Worm (Caenorhabditis elegans) whole organism, L3 larva: Measurements from ENCODE around the gene Y39A1A.16.
A peak's percentile ranks its signal among the peaks of the same experiment; 100 is the strongest.

Experiments used
- R02D3.7 ChIP-seq: fragments of 150-350 bp; optimal IDR thresholded peaks from 2 replicates; lab custom pipeline; 2014; ENCODE audit warnings: missing biosample characterization, missing genetic modification characterization
- ZK546.5 ChIP-seq: sonication (generic microtip); optimal IDR thresholded peaks from 2 replicates; lab custom pipeline; 2017; ENCODE audit warnings: missing biosample characterization, missing genetic modification characterization
- aly-2 ChIP-seq: fragments of 150-350 bp; optimal IDR thresholded peaks from 2 replicates; lab custom pipeline; 2014; ENCODE audit warnings: missing biosample characterization, missing genetic modification characterization
- ama-1 ChIP-seq: fragments of 150-350 bp; optimal IDR thresholded peaks from 2 replicates; lab custom pipeline; 2018
- ceh-16 ChIP-seq: sonication (generic microtip); optimal IDR thresholded peaks from 2 replicates; lab custom pipeline; 2017; ENCODE audit warnings: missing biosample characterization, missing genetic modification characterization
- ceh-28 ChIP-seq: fragments of 150-350 bp; optimal IDR thresholded peaks from 2 replicates; lab custom pipeline; 2014; ENCODE audit warnings: missing biosample characterization, missing genetic modification reagents, missing genetic modification characterization
- ceh-82 ChIP-seq: fragments of 150-350 bp; optimal IDR thresholded peaks from 2 replicates; lab custom pipeline; 2014; ENCODE audit warnings: missing biosample characterization, missing genetic modification characterization
- ceh-9 ChIP-seq: sonication (generic microtip); optimal IDR thresholded peaks from 2 replicates; lab custom pipeline; 2018; ENCODE audit warnings: missing biosample characterization, missing genetic modification characterization
- daf-12 ChIP-seq: fragments of 150-350 bp; optimal IDR thresholded peaks from 2 replicates; lab custom pipeline; 2014; ENCODE audit warnings: missing biosample characterization, missing genetic modification reagents, missing genetic modification characterization
- egl-27 ChIP-seq: sonication (generic microtip); optimal IDR thresholded peaks from 4 replicates; lab custom pipeline; 2017; ENCODE audit warnings: missing biosample characterization, missing genetic modification reagents, missing genetic modification characterization
- elt-1 ChIP-seq: fragments of 150-350 bp; optimal IDR thresholded peaks from 2 replicates; lab custom pipeline; 2014; ENCODE audit warnings: missing biosample characterization, missing genetic modification characterization
- elt-2 ChIP-seq: sonication (generic microtip); optimal IDR thresholded peaks from 2 replicates; lab custom pipeline; 2016; ENCODE audit warnings: missing genetic modification reagents, mild to moderate bottlenecking, missing genetic modification characterization, missing compliant biosample characterization
- elt-3 ChIP-seq, 3 experiments: fragments of 150-350 bp in 1 of 3; sonication (generic microtip) in 2 of 3; optimal IDR thresholded peaks; 2 replicates in 2 of 3; 4 replicates in 1 of 3; lab custom pipeline; 2014 to 2017; ENCODE audit warnings: missing biosample characterization in 3 of 3, missing genetic modification characterization in 3 of 3
- fkh-10 ChIP-seq: sonication (generic microtip); optimal IDR thresholded peaks from 2 replicates; lab custom pipeline; 2017; ENCODE audit warnings: missing biosample characterization, missing genetic modification reagents, missing genetic modification characterization
- fkh-2 ChIP-seq: fragments of 150-350 bp; optimal IDR thresholded peaks from 2 replicates; lab custom pipeline; 2014; ENCODE audit warnings: missing biosample characterization, missing genetic modification reagents, missing genetic modification characterization
- fos-1 ChIP-seq: fragments of 150-350 bp; optimal IDR thresholded peaks from 2 replicates; lab custom pipeline; 2014; ENCODE audit warnings: missing biosample characterization, missing genetic modification characterization
- hmg-11 ChIP-seq: sonication (generic microtip); optimal IDR thresholded peaks from 2 replicates; lab custom pipeline; 2016; ENCODE audit warnings: missing genetic modification characterization, missing compliant biosample characterization
- jun-1 ChIP-seq: fragments of 150-350 bp; optimal IDR thresholded peaks from 2 replicates; lab custom pipeline; 2014; ENCODE audit warnings: missing biosample characterization, missing genetic modification reagents, missing genetic modification characterization
- lin-15B ChIP-seq: fragments of 150-350 bp; optimal IDR thresholded peaks from 2 replicates; lab custom pipeline; 2014; ENCODE audit warnings: missing biosample characterization, missing genetic modification characterization
- lin-39 ChIP-seq: fragments of 150-350 bp; optimal IDR thresholded peaks from 2 replicates; lab custom pipeline; 2018; ENCODE audit warnings: missing biosample characterization, missing genetic modification reagents, missing genetic modification characterization
- lsy-12 ChIP-seq: sonication (generic microtip); optimal IDR thresholded peaks from 2 replicates; lab custom pipeline; 2016; ENCODE audit warnings: mild to moderate bottlenecking, missing genetic modification characterization, missing compliant biosample characterization
- mdl-1 ChIP-seq: fragments of 150-350 bp; optimal IDR thresholded peaks from 2 replicates; lab custom pipeline; 2014; ENCODE audit warnings: missing biosample characterization, missing genetic modification characterization
- mml-1 ChIP-seq: fragments of 150-350 bp; sonication (generic microtip); optimal IDR thresholded peaks from 3 replicates; lab custom pipeline; 2014; ENCODE audit warnings: missing biosample characterization, missing genetic modification characterization
- nfya-1 ChIP-seq: sonication (generic microtip); optimal IDR thresholded peaks from 2 replicates; lab custom pipeline; 2017; ENCODE audit warnings: missing genetic modification characterization, mild to moderate bottlenecking, missing compliant biosample characterization, antibody characterized with exemption, moderate library complexity; ENCODE audit not compliant: insufficient read depth
- nhr-11 ChIP-seq: fragments of 150-350 bp; optimal IDR thresholded peaks from 2 replicates; lab custom pipeline; 2014; ENCODE audit warnings: missing biosample characterization, missing genetic modification characterization
- nhr-12 ChIP-seq: fragments of 150-350 bp; optimal IDR thresholded peaks from 2 replicates; lab custom pipeline; 2014; ENCODE audit warnings: missing biosample characterization, missing genetic modification characterization
- nhr-23 ChIP-seq: fragments of 150-350 bp; optimal IDR thresholded peaks from 2 replicates; lab custom pipeline; 2014; ENCODE audit warnings: missing biosample characterization, missing genetic modification reagents, missing genetic modification characterization
- nhr-237 ChIP-seq: fragments of 150-350 bp; optimal IDR thresholded peaks from 2 replicates; lab custom pipeline; 2014; ENCODE audit warnings: missing biosample characterization, missing genetic modification characterization
- nhr-25 ChIP-seq: sonication (generic microtip); optimal IDR thresholded peaks from 2 replicates; lab custom pipeline; 2017; ENCODE audit warnings: missing biosample characterization, missing genetic modification characterization
- nhr-28 ChIP-seq: fragments of 150-350 bp; optimal IDR thresholded peaks from 2 replicates; lab custom pipeline; 2014; ENCODE audit warnings: missing biosample characterization, missing genetic modification characterization
- nhr-43 ChIP-seq: sonication (generic microtip); optimal IDR thresholded peaks from 2 replicates; lab custom pipeline; 2016; ENCODE audit warnings: mild to moderate bottlenecking, missing genetic modification characterization, missing compliant biosample characterization; ENCODE audit not compliant: poor library complexity, severe bottlenecking
- nhr-67 ChIP-seq: fragments of 150-350 bp; optimal IDR thresholded peaks from 2 replicates; lab custom pipeline; 2014; ENCODE audit warnings: missing biosample characterization, missing genetic modification characterization
- nhr-76 ChIP-seq: fragments of 150-350 bp; sonication (generic microtip); optimal IDR thresholded peaks from 5 replicates; lab custom pipeline; 2014; ENCODE audit warnings: missing biosample characterization, missing genetic modification characterization
- nhr-77 ChIP-seq: fragments of 150-350 bp; optimal IDR thresholded peaks from 2 replicates; lab custom pipeline; 2014; ENCODE audit warnings: missing biosample characterization, missing genetic modification characterization
- pha-4 ChIP-seq: fragments of 150-350 bp; optimal IDR thresholded peaks from 2 replicates; lab custom pipeline; 2014; ENCODE audit warnings: missing biosample characterization, missing genetic modification reagents, missing genetic modification characterization
- sea-2 ChIP-seq: fragments of 150-350 bp; sonication (generic microtip); optimal IDR thresholded peaks from 4 replicates; lab custom pipeline; 2014; ENCODE audit warnings: missing biosample characterization, missing genetic modification reagents, missing genetic modification characterization
- skn-1 ChIP-seq: fragments of 150-350 bp; optimal IDR thresholded peaks from 2 replicates; lab custom pipeline; 2014; ENCODE audit warnings: missing biosample characterization, missing genetic modification characterization
- snpc-4 ChIP-seq: fragments of 150-350 bp; optimal IDR thresholded peaks from 2 replicates; lab custom pipeline; 2014; ENCODE audit warnings: missing biosample characterization, missing genetic modification characterization
- tbx-2 ChIP-seq: sonication (generic microtip); optimal IDR thresholded peaks from 2 replicates; lab custom pipeline; 2016; ENCODE audit warnings: mild to moderate bottlenecking, missing genetic modification characterization, missing compliant biosample characterization
- unc-39 ChIP-seq: sonication (generic microtip); optimal IDR thresholded peaks from 4 replicates; lab custom pipeline; 2017; ENCODE audit warnings: missing biosample characterization, missing genetic modification characterization
- unc-62 ChIP-seq: fragments of 150-350 bp; sonication (generic microtip); optimal IDR thresholded peaks from 4 replicates; lab custom pipeline; 2014; ENCODE audit warnings: missing biosample characterization, missing genetic modification reagents, missing genetic modification characterization
- zag-1 ChIP-seq: fragments of 150-350 bp; optimal IDR thresholded peaks from 2 replicates; lab custom pipeline; 2014; ENCODE audit warnings: missing biosample characterization, missing genetic modification characterization
- ztf-11 ChIP-seq: fragments of 150-350 bp; optimal IDR thresholded peaks from 2 replicates; lab custom pipeline; 2014; ENCODE audit warnings: missing biosample characterization, missing genetic modification characterization
- ztf-4 ChIP-seq: fragments of 150-350 bp; optimal IDR thresholded peaks from 2 replicates; lab custom pipeline; 2014; ENCODE audit warnings: missing biosample characterization, missing genetic modification characterization

The Y39A1A.16 gene

DNA sequence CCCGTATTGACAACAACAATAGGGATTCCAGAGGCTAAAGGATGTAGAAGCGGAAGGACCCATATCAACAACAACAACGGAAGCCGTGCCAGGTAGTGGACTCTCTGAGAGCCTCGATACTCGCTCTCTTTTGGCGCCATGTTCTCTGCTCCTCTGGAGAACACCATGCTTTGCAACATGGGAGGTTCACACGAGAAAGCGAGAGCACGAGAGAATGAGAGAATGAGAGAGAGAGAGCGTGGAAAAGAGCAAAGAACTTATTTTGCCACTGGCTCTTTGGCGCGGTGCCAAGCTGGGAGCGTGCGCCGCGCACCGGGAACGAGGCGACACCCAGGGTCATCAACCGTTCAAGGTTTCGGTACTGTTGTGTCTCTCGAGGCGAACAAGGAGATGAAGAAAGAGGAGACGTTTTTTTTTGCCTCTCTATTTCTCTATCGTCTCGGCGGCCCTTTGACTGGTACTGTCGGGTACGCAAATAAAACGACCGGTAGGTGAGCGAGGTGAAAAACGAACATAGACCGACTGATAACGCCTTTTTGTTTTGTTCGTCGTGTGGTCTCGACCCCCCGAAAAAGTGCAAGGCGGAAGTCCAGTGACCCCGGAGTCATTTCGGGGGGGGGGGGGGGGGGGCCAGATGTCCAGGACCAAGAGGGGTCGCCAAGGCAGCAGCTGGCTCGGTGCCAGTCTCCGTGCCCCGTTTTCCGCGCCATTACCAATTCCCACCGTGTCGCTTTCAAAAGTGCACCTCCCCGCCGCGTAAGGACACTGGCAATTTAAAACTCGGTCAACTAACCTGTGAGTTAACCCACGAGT, 46.3 kb upstream of the Y39A1A.16 start, which contains the start of gene Y39A1A.10:
Gene Y39A1A.10, plus strand, starts transcription at position 139 of the 813 bp plus-strand sequence.
- TF ChIP-seq mdl-1 (tag; lab: Kevin White, UChicago) = no peak
- TF ChIP-seq daf-12 (tag; lab: Kevin White, UChicago) = no peak
- TF ChIP-seq skn-1 (tag; lab: Kevin White, UChicago) = no peak
- TF ChIP-seq lsy-12 (tag; lab: Kevin White, UChicago) = no peak
- no peak for TF ChIP-seq fos-1 (tag; lab: Kevin White, UChicago)
- TF ChIP-seq nhr-12 (tag; lab: Kevin White, UChicago) = no peak
- TF ChIP-seq lin-39 (tag; lab: Kevin White, UChicago) = peak; percentile 37
- peak; percentile 31 for TF ChIP-seq hmg-11 (tag; lab: Kevin White, UChicago)
- TF ChIP-seq unc-62 (GFP tag; lab: Kevin White, UChicago) = no peak
- no peak for TF ChIP-seq elt-3 (tag; optimal IDR thresholded peaks at IDR 0.05; lab: Kevin White, UChicago)
- TF ChIP-seq snpc-4 (tag; lab: Kevin White, UChicago) = no peak
- no peak for TF ChIP-seq nhr-28 (tag; lab: Kevin White, UChicago)
- no peak for TF ChIP-seq ceh-16 (tag; lab: Kevin White, UChicago)
- TF ChIP-seq nhr-67 (tag; lab: Kevin White, UChicago) = no peak
- peak; percentile 27 for TF ChIP-seq nfya-1
- peak; percentile 24 for TF ChIP-seq elt-2 (tag; lab: Kevin White, UChicago)
- TF ChIP-seq fkh-10 (GFP tag; lab: Kevin White, UChicago) = no peak
- TF ChIP-seq pha-4 = peak; percentile 81
- no peak for TF ChIP-seq ama-1 (lab: Kevin White, UChicago)
- TF ChIP-seq ceh-28 = peak; percentile 21
- no peak for TF ChIP-seq nhr-76 (tag; lab: Kevin White, UChicago)
- TF ChIP-seq nhr-25 (tag; lab: Kevin White, UChicago) = peak; percentile 83
- no peak for TF ChIP-seq zag-1 (tag; lab: Kevin White, UChicago)
- TF ChIP-seq jun-1 (tag; lab: Kevin White, UChicago) = peak; percentile 33
- no peak for TF ChIP-seq egl-27 (tag; lab: Kevin White, UChicago)
- no peak for TF ChIP-seq nhr-43 (tag; lab: Kevin White, UChicago)
- peak; percentile 68 for TF ChIP-seq nhr-23 (tag; lab: Kevin White, UChicago)
- no peak for TF ChIP-seq ztf-4 (tag; lab: Kevin White, UChicago)
- peak; percentile 39 for TF ChIP-seq tbx-2 (tag; lab: Kevin White, UChicago)
- TF ChIP-seq nhr-77 = no peak
- peak; percentile 24 for TF ChIP-seq nhr-11 (tag; lab: Kevin White, UChicago)
- no peak for TF ChIP-seq nhr-237 (tag; lab: Kevin White, UChicago)
- no peak for TF ChIP-seq ztf-11 (tag; lab: Kevin White, UChicago)
- no peak for TF ChIP-seq ceh-9 (tag; lab: Kevin White, UChicago)
- TF ChIP-seq fkh-2 (tag; lab: Kevin White, UChicago) = no peak

DNA sequence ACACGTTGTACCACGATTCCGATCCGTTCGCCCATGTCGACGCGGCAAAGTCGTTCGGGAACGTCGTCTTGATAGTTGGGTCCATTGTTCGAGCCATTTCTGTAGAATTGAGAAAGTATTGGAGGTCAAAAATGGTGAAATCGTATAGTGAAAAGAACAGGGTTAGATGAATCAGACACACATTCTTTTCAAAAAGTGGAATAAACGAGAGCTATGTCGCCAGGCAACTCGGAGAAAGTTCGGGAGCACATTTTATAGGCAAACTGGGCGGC, 45.7 kb upstream of the Y39A1A.16 start, which contains the start of gene Y39A1A.9:
Gene Y39A1A.9, minus strand, starts transcription at position 99 of the 272 bp plus-strand sequence.
- TF ChIP-seq hmg-11 (tag; lab: Kevin White, UChicago) (no peak), zag-1 (tag; lab: Kevin White, UChicago) (no peak), skn-1 (tag; lab: Kevin White, UChicago) (no peak), R02D3.7 (no peak), ceh-28 (no peak), elt-1 (tag; lab: Kevin White, UChicago) (no peak), mml-1 (tag; lab: Kevin White, UChicago) (no peak), tbx-2 (tag; lab: Kevin White, UChicago) (no peak)

DNA sequence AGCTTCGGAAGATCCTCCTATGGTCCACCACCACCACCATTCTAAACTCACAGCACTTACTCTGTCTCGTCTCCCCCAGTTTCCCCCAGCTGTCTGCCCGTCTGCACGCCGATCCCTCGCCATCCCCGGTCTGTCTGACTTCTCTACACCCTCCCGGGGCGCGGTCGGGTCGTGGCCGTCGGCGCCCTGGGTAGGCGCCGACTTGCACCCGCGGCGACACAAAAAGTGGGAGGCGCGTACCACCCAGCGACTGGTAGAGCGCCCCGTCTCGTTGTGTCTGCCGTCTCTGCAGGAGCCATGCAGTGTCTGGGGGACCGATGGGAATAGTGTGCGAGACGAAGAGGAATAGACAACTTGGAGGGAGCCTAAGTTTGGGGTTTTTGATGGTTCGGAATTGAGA, 45.0 kb upstream of the Y39A1A.16 start:
- TF ChIP-seq nhr-237 (tag; lab: Kevin White, UChicago) (no peak), nhr-11 (tag; lab: Kevin White, UChicago) (peak; percentile 26), pha-4 (peak; percentile 89), fkh-2 (tag; lab: Kevin White, UChicago) (no peak), ztf-11 (tag; lab: Kevin White, UChicago) (no peak), lsy-12 (tag; lab: Kevin White, UChicago) (peak; percentile 90), snpc-4 (tag; lab: Kevin White, UChicago) (peak; percentile 4), elt-3 (tag; optimal IDR thresholded peaks at IDR 0.05; lab: Kevin White, UChicago) (no peak), nhr-76 (tag; lab: Kevin White, UChicago) (peak; percentile 6), unc-62 (GFP tag; lab: Kevin White, UChicago) (peak; percentile 92), sea-2 (peak; percentile 55), nfya-1 (peak; percentile 98), nhr-25 (tag; lab: Kevin White, UChicago) (peak; percentile 95), nhr-28 (tag; lab: Kevin White, UChicago) (no peak), ceh-82 (tag; lab: Kevin White, UChicago) (peak; percentile 67), ZK546.5 (no peak), aly-2 (tag; lab: Kevin White, UChicago) (no peak), ztf-4 (tag; lab: Kevin White, UChicago) (peak; percentile 3), R02D3.7 (peak; percentile 78), egl-27 (tag; lab: Kevin White, UChicago) (no peak), lin-15B (peak; percentile 62), nhr-12 (tag; lab: Kevin White, UChicago) (no peak), skn-1 (tag; lab: Kevin White, UChicago) (peak; percentile 73), lin-39 (tag; lab: Kevin White, UChicago) (peak; percentile 99), unc-39 (tag; lab: Kevin White, UChicago) (no peak), elt-2 (tag; lab: Kevin White, UChicago) (peak; percentile 79), ama-1 (lab: Kevin White, UChicago) (peak; percentile 74), mdl-1 (tag; lab: Kevin White, UChicago) (peak; percentile 84), nhr-77 (no peak), mml-1 (tag; lab: Kevin White, UChicago) (no peak)
